Fruit fly (Drosophila melanogaster) whole organism, prepupa: ENCODE results near the gene Jon65Aii.

Experiments
- Blimp-1 ChIP-seq: fragments of 200-800 bp; sonication (Bioruptor generic); optimal IDR thresholded peaks from 3 replicates; lab custom pipeline; 2017; ENCODE audit warnings: missing biosample characterization, missing genetic modification characterization, mild to moderate bottlenecking, moderate library complexity, missing genetic modification reagents
- CG10631 ChIP-seq: fragments of 200-800 bp; sonication (Bioruptor generic); optimal IDR thresholded peaks from 2 replicates; lab custom pipeline; 2016; ENCODE audit warnings: missing biosample characterization, missing genetic modification characterization
- CG10669 ChIP-seq: fragments of 200-800 bp; sonication (Bioruptor generic); optimal IDR thresholded peaks from 3 replicates; lab custom pipeline; 2018; ENCODE audit warnings: missing biosample characterization, mild to moderate bottlenecking, missing genetic modification characterization, moderate library complexity
- CG11294 ChIP-seq: fragments of 200-800 bp; sonication (Bioruptor generic); IDR thresholded peaks from 2 replicates; pipeline ENCODE4 v1.3.6; 2022; ENCODE audit warnings: missing biosample characterization, missing genetic modification characterization
- CG11902 ChIP-seq: fragments of 200-800 bp; sonication (Bioruptor generic); optimal IDR thresholded peaks from 3 replicates; lab custom pipeline; 2016; ENCODE audit warnings: missing biosample characterization, missing genetic modification characterization
- CG1621 ChIP-seq: fragments of 200-800 bp; sonication (Bioruptor generic); optimal IDR thresholded peaks from 3 replicates; lab custom pipeline; 2018; ENCODE audit warnings: missing biosample characterization, mild to moderate bottlenecking, missing genetic modification characterization
- CG16779 ChIP-seq: fragments of 200-800 bp; sonication (Bioruptor generic); optimal IDR thresholded peaks from 3 replicates; lab custom pipeline; 2017; ENCODE audit warnings: missing biosample characterization, mild to moderate bottlenecking, missing genetic modification characterization
- CG3032 ChIP-seq: fragments of 200-800 bp; optimal IDR thresholded peaks from 2 replicates; lab custom pipeline; 2019; ENCODE audit warnings: missing biosample characterization, mild to moderate bottlenecking, missing genetic modification characterization, moderate library complexity
- CG31627 ChIP-seq: fragments of 200-800 bp; sonication (Bioruptor generic); optimal IDR thresholded peaks from 3 replicates; lab custom pipeline; 2016; ENCODE audit warnings: missing biosample characterization, missing genetic modification characterization
- CG32006 ChIP-seq: fragments of 200-800 bp; sonication (Bioruptor generic); optimal IDR thresholded peaks from 3 replicates; lab custom pipeline; 2017; ENCODE audit warnings: missing biosample characterization, mild to moderate bottlenecking, missing genetic modification characterization
- CG34406 ChIP-seq: fragments of 200-800 bp; sonication (Bioruptor generic); optimal IDR thresholded peaks from 3 replicates; lab custom pipeline; 2016; ENCODE audit warnings: missing biosample characterization, missing genetic modification characterization
- CG3919 ChIP-seq: fragments of 200-800 bp; sonication (Bioruptor generic); optimal IDR thresholded peaks from 3 replicates; lab custom pipeline; 2016; ENCODE audit warnings: missing biosample characterization, missing genetic modification characterization
- CG4318 ChIP-seq: fragments of 200-800 bp; sonication (Bioruptor generic); optimal IDR thresholded peaks from 3 replicates; lab custom pipeline; 2017; ENCODE audit warnings: missing biosample characterization, mild to moderate bottlenecking, missing genetic modification characterization
- CG6163 ChIP-seq: fragments of 200-800 bp; sonication (Bioruptor generic); IDR thresholded peaks from 3 replicates; pipeline ENCODE4 v1.3.6; 2022; ENCODE audit warnings: missing biosample characterization, missing genetic modification characterization
- CG6276 ChIP-seq: fragments of 200-800 bp; sonication (Bioruptor generic); optimal IDR thresholded peaks from 2 replicates; lab custom pipeline; 2017; ENCODE audit warnings: missing biosample characterization, mild to moderate bottlenecking, missing genetic modification characterization
- CG6792 ChIP-seq: fragments of 200-800 bp; sonication (Bioruptor generic); optimal IDR thresholded peaks from 3 replicates; lab custom pipeline; 2016; ENCODE audit warnings: missing biosample characterization, missing genetic modification characterization
- CG6808 ChIP-seq: fragments of 200-800 bp; sonication (Bioruptor generic); optimal IDR thresholded peaks from 3 replicates; lab custom pipeline; 2017; ENCODE audit warnings: missing biosample characterization, missing genetic modification characterization, mild to moderate bottlenecking, moderate library complexity, missing genetic modification reagents
- CG8319 ChIP-seq: fragments of 200-800 bp; sonication (Bioruptor generic); optimal IDR thresholded peaks from 3 replicates; lab custom pipeline; 2016; ENCODE audit warnings: missing biosample characterization, missing genetic modification characterization
- CG8632 ChIP-seq: fragments of 200-800 bp; sonication (Bioruptor generic); optimal IDR thresholded peaks from 3 replicates; lab custom pipeline; 2016; ENCODE audit warnings: missing biosample characterization, missing genetic modification characterization
- CG9139 ChIP-seq: fragments of 200-800 bp; sonication (Bioruptor generic); optimal IDR thresholded peaks from 3 replicates; lab custom pipeline; 2017; ENCODE audit warnings: missing biosample characterization, mild to moderate bottlenecking, missing genetic modification characterization
- Eip75B ChIP-seq: fragments of 200-800 bp; sonication (Bioruptor generic); optimal IDR thresholded peaks from 3 replicates; lab custom pipeline; 2016; ENCODE audit warnings: missing biosample characterization, missing genetic modification characterization
- Eip78C ChIP-seq: fragments of 200-800 bp; sonication (Bioruptor generic); peaks from one replicate; lab custom pipeline; 2016; ENCODE audit warnings: missing biosample characterization, missing genetic modification characterization
- Eip93F ChIP-seq: fragments of 200-800 bp; sonication (Bioruptor generic); optimal IDR thresholded peaks from 2 replicates; lab custom pipeline; 2016; ENCODE audit warnings: missing biosample characterization, mild to moderate bottlenecking, missing genetic modification characterization
- Ets21C ChIP-seq: fragments of 200-800 bp; sonication (Bioruptor generic); optimal IDR thresholded peaks from 3 replicates; lab custom pipeline; 2016; ENCODE audit warnings: missing biosample characterization, missing genetic modification characterization
- Hr38 ChIP-seq: sonication (Bioruptor generic); optimal IDR thresholded peaks from 2 replicates; lab custom pipeline; 2016; ENCODE audit warnings: missing biosample characterization, missing genetic modification characterization
- Hr39 ChIP-seq: fragments of 200-800 bp; sonication (Bioruptor generic); optimal IDR thresholded peaks from 2 replicates; lab custom pipeline; 2016; ENCODE audit warnings: missing biosample characterization, missing genetic modification characterization
- Lpt ChIP-seq: fragments of 200-800 bp; sonication (Bioruptor generic); optimal IDR thresholded peaks from 3 replicates; lab custom pipeline; 2016; ENCODE audit warnings: missing biosample characterization, missing genetic modification characterization
- Met ChIP-seq: fragments of 200-800 bp; sonication (Bioruptor generic); optimal IDR thresholded peaks from 3 replicates; lab custom pipeline; 2016; ENCODE audit warnings: missing biosample characterization, missing genetic modification characterization
- OdsH ChIP-seq: fragments of 200-800 bp; sonication (Bioruptor generic); optimal IDR thresholded peaks from 3 replicates; lab custom pipeline; 2016; ENCODE audit warnings: missing biosample characterization, missing genetic modification characterization
- Sox102F ChIP-seq: fragments of 200-800 bp; sonication (Bioruptor generic); optimal IDR thresholded peaks from 2 replicates; lab custom pipeline; 2016; ENCODE audit warnings: missing biosample characterization, mild to moderate bottlenecking, missing genetic modification characterization
- Sox14 ChIP-seq: fragments of 200-800 bp; sonication (Bioruptor generic); optimal IDR thresholded peaks from 3 replicates; lab custom pipeline; 2016; ENCODE audit warnings: missing biosample characterization, missing genetic modification characterization
- achi ChIP-seq: fragments of 200-800 bp; sonication (Bioruptor generic); optimal IDR thresholded peaks from 3 replicates; lab custom pipeline; 2016; ENCODE audit warnings: missing biosample characterization, missing genetic modification characterization
- cyc ChIP-seq: fragments of 200-800 bp; sonication (Bioruptor generic); optimal IDR thresholded peaks from 3 replicates; lab custom pipeline; 2016; ENCODE audit warnings: missing biosample characterization, missing genetic modification characterization
- dac ChIP-seq: fragments of 200-800 bp; sonication (Bioruptor generic); optimal IDR thresholded peaks from 2 replicates; lab custom pipeline; 2017; ENCODE audit warnings: missing biosample characterization, mild to moderate bottlenecking, missing genetic modification characterization
- esn ChIP-seq: fragments of 200-800 bp; sonication (Bioruptor generic); optimal IDR thresholded peaks from 2 replicates; lab custom pipeline; 2016; ENCODE audit warnings: missing biosample characterization, mild to moderate bottlenecking, missing genetic modification characterization, moderate library complexity
- fkh ChIP-seq: fragments of 200-800 bp; sonication (Bioruptor generic); optimal IDR thresholded peaks from 3 replicates; lab custom pipeline; 2017; ENCODE audit warnings: missing biosample characterization, mild to moderate bottlenecking, missing genetic modification characterization, moderate library complexity
- net ChIP-seq: fragments of 200-800 bp; sonication (Bioruptor generic); optimal IDR thresholded peaks from 3 replicates; lab custom pipeline; 2016; ENCODE audit warnings: missing biosample characterization, missing genetic modification characterization
- salr ChIP-seq, 2 experiments: fragments of 200-800 bp; sonication (Bioruptor generic); optimal IDR thresholded peaks; 3 replicates each; lab custom pipeline; 2016 to 2018; ENCODE audit warnings: missing biosample characterization in 2 of 2, missing genetic modification characterization in 2 of 2, mild to moderate bottlenecking in 1 of 2
- spab ChIP-seq: fragments of 200-800 bp; sonication (Bioruptor generic); optimal IDR thresholded peaks from 2 replicates; lab custom pipeline; 2017; ENCODE audit warnings: missing biosample characterization, mild to moderate bottlenecking, missing genetic modification characterization, missing genetic modification reagents
- ss ChIP-seq, 2 experiments: fragments of 200-800 bp; sonication (Bioruptor generic); optimal IDR thresholded peaks; 2 replicates in 1 of 2; 3 replicates in 1 of 2; lab custom pipeline; 2017 to 2018; ENCODE audit warnings: mild to moderate bottlenecking in 2 of 2, missing biosample characterization in 2 of 2, missing genetic modification characterization in 2 of 2, moderate library complexity in 1 of 2
- svp ChIP-seq: fragments of 200-800 bp; sonication (Bioruptor generic); peaks from one replicate; lab custom pipeline; 2016; ENCODE audit warnings: missing biosample characterization, missing genetic modification characterization
- vri ChIP-seq: fragments of 200-800 bp; sonication (Bioruptor generic); optimal IDR thresholded peaks from 3 replicates; lab custom pipeline; 2016; ENCODE audit warnings: missing biosample characterization, mild to moderate bottlenecking, missing genetic modification characterization

Gene Jon65Aii

dm6 chr3L:6052021-6052420, at the start of gene Jon65Aii:
Gene Jon65Aii, plus strand, starts transcription at chr3L:6052321.
- TF ChIP-seq vri (GFP tag; lab: Kevin White, UChicago) = peak; percentile 7
- no peak for TF ChIP-seq CG9139 (GFP tag; lab: Kevin White, UChicago)
- no peak for TF ChIP-seq Ets21C (GFP tag; lab: Kevin White, UChicago)
- no peak for TF ChIP-seq CG6808 (GFP tag; lab: Kevin White, UChicago)
- TF ChIP-seq OdsH = no peak

DNA sequence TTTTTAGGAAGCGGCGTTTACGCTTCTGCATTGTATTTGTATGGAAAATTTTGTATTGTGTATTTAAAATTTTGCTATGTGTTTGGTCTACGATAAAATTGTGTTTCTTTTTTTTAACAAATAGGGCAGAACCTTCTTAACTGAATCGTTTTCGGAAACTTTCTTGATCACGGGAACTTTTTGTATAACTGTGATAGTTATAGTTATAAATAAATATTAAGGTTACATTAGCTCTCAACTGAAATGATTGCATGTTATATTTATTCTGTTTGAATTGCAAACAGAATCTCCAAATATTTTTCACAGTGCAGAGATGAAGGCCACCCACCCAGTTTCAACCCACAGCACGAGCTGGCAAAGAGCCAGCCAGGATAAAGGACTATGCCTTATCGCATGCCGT, 41.2 kb upstream of the Jon65Aii start, which contains the start of gene alphaKap4:
Gene alphaKap4, minus strand, starts transcription at position 101 of the 400 bp plus-strand sequence.
- TF ChIP-seq vri (GFP tag; lab: Kevin White, UChicago) (no peak), Hr38 (GFP tag; lab: Kevin White, UChicago) (no peak), CG11902 (GFP tag; lab: Kevin White, UChicago) (no peak), Sox14 (GFP tag; lab: Kevin White, UChicago) (no peak), Eip75B (no peak), CG9139 (GFP tag; lab: Kevin White, UChicago) (no peak), OdsH (no peak), dac (GFP tag; lab: Kevin White, UChicago) (no peak), achi (GFP tag; lab: Kevin White, UChicago) (no peak), Eip78C (GFP tag; lab: Kevin White, UChicago) (no peak), net (GFP tag; lab: Kevin White, UChicago) (no peak), svp (GFP tag; lab: Kevin White, UChicago) (no peak), CG31627 (GFP tag; lab: Kevin White, UChicago) (no peak)

- TF ChIP-seq CG4318 (GFP tag; lab: Kevin White, UChicago) (no peak), Eip75B (no peak), cyc (no peak), fkh (GFP tag; lab: Kevin White, UChicago) (no peak), CG31627 (GFP tag; lab: Kevin White, UChicago) (no peak), svp (GFP tag; lab: Kevin White, UChicago) (no peak), Ets21C (GFP tag; lab: Kevin White, UChicago) (no peak), achi (GFP tag; lab: Kevin White, UChicago) (no peak), CG34406 (GFP tag; lab: Kevin White, UChicago) (no peak), CG10631 (no peak), Sox102F (no peak), ss (GFP tag; optimal IDR thresholded peaks at IDR 0.05; lab: Kevin White, UChicago) (no peak), CG3919 (GFP tag; lab: Kevin White, UChicago) (no peak), CG1621 (tag; lab: Kevin White, UChicago) (no peak)
- TF ChIP-seq, all 60 proteins: peak for 0
Measured at dm6 chr3L:6012950-6013349, 39.2 kb upstream of the Jon65Aii start.

DNA sequence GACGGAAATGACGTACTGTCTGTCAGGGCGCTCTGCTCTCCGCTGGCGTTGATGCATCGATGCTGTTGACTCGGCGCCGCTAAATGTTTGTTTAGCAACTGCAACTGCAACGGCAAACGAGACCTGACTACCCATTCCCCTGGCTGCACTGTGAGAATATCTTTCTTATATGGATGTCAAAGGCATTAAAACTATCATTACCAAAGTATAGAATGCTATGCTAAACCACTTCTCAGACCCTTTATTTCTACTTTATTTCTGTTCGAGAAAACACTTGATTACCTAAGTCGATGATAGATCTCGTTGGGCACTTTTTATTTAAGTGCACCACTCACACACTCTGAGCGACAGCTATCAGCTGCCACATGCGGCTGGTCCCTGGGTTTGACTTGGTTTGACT, 30.0 kb upstream of the Jon65Aii start:
- TF ChIP-seq CG10669 (peak; percentile 18), CG4318 (GFP tag; lab: Kevin White, UChicago) (no peak), Ets21C (GFP tag; lab: Kevin White, UChicago) (no peak), net (GFP tag; lab: Kevin White, UChicago) (no peak), CG8319 (GFP tag; lab: Kevin White, UChicago) (no peak), CG32006 (GFP tag; lab: Kevin White, UChicago) (no peak), Sox14 (GFP tag; lab: Kevin White, UChicago) (no peak), ss (GFP tag; optimal IDR thresholded peaks at IDR 0.05; lab: Kevin White, UChicago) (no peak), Hr39 (GFP tag; lab: Kevin White, UChicago) (no peak), salr (GFP tag; optimal IDR thresholded peaks at IDR 0.05; lab: Kevin White, UChicago) (no peak), Eip93F (no peak), CG6808 (GFP tag; lab: Kevin White, UChicago) (peak; percentile 1), CG10631 (peak; percentile 37), CG3032 (tag; lab: Kevin White, UChicago) (no peak), esn (no peak), Hr38 (GFP tag; lab: Kevin White, UChicago) (no peak), CG8632 (GFP tag; lab: Kevin White, UChicago) (no peak), CG1621 (tag; lab: Kevin White, UChicago) (no peak), CG6163 (GFP tag; lab: Robert Waterston, UW) (no peak), Eip78C (GFP tag; lab: Kevin White, UChicago) (peak; percentile 55), CG3919 (GFP tag; lab: Kevin White, UChicago) (peak; percentile 21), CG11294 (GFP tag; lab: Robert Waterston, UW) (no peak), spab (GFP tag; lab: Kevin White, UChicago) (peak; percentile 20), Lpt (GFP tag; lab: Kevin White, UChicago) (no peak), CG16779 (no peak), Met (no peak), fkh (GFP tag; lab: Kevin White, UChicago) (no peak), CG6276 (GFP tag; lab: Kevin White, UChicago) (no peak), cyc (no peak), Sox102F (no peak), CG34406 (GFP tag; lab: Kevin White, UChicago) (no peak), CG31627 (GFP tag; lab: Kevin White, UChicago) (no peak), Blimp-1 (GFP tag; lab: Kevin White, UChicago) (no peak), CG6792 (GFP tag; lab: Kevin White, UChicago) (no peak)
